Fruit fly (Drosophila melanogaster): ENCODE results near the gene CheA7a.

DNA sequence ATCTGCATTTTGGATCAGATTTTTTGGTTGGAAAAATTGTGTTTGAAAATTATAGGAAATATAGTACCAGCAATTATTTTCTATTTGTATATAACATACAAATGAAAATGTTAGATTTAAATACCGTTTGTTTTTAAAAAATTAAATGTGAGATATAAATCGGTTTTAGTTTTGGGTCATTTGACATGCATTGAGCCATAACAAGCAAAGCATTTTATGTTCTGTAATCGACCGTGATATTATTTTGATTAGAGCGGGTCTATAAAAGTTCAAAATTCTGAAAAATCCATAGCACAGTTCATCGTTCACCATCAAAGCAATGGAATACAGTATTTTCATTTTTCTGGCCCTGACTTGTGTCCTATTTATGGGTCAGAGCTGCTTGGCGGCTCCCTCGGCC lies 39.0 kb downstream of the CheA7a start, which contains the start of gene CG34337:
- TF ChIP-seq CG32264 (GFP tag; optimal IDR thresholded peaks at IDR 0.05) (no peak), foxo (GFP tag; optimal IDR thresholded peaks at IDR 0.05) (no peak), Abd-B (GFP tag; optimal IDR thresholded peaks at IDR 0.05) (no peak)

Data from whole organism, wandering third instar larva.